Fruit fly (Drosophila melanogaster) whole organism, embryonic: Measurements from ENCODE around the gene MRP.

Experiments used
- Ada2b ChIP-seq: fragments of 200-800 bp; sonication (Bioruptor generic); IDR thresholded peaks from 2 replicates; pipeline ENCODE4 v1.3.6; 2022; ENCODE audit warnings: missing biosample characterization, missing genetic modification characterization
- Antp ChIP-seq: fragments of 200-800 bp; sonication (Bioruptor generic); optimal IDR thresholded peaks from 3 replicates; lab custom pipeline; 2016; ENCODE audit warnings: missing biosample characterization, missing genetic modification characterization
- Atf3 ChIP-seq: fragments of 200-800 bp; sonication (Bioruptor generic); optimal IDR thresholded peaks from 3 replicates; lab custom pipeline; 2016; ENCODE audit warnings: missing biosample characterization, missing genetic modification characterization
- B-H1 ChIP-seq: fragments of 200-800 bp; sonication (Bioruptor generic); IDR thresholded peaks from 3 replicates; pipeline ENCODE4 v1.3.6; 2022; ENCODE audit warnings: missing biosample characterization, missing genetic modification characterization
- B-H2 ChIP-seq: fragments of 200-800 bp; sonication (Bioruptor generic); optimal IDR thresholded peaks from 2 replicates; lab custom pipeline; 2018; ENCODE audit warnings: missing biosample characterization, mild to moderate bottlenecking, missing genetic modification characterization
- C15 ChIP-seq: fragments of 200-800 bp; sonication (Bioruptor generic); IDR thresholded peaks from 3 replicates; pipeline ENCODE4 v1.3.6; 2022; ENCODE audit warnings: missing biosample characterization, missing genetic modification characterization
- CG10147 ChIP-seq: fragments of 200-800 bp; sonication (Bioruptor generic); optimal IDR thresholded peaks from 2 replicates; lab custom pipeline; 2019; ENCODE audit warnings: missing biosample characterization, mild to moderate bottlenecking, missing genetic modification characterization, moderate library complexity
- CG1024 ChIP-seq: fragments of 200-800 bp; sonication (Bioruptor generic); IDR thresholded peaks from 2 replicates; pipeline ENCODE4 v1.3.6; 2022; ENCODE audit warnings: missing biosample characterization, missing genetic modification characterization
- CG11456 ChIP-seq: fragments of 200-800 bp; sonication (Bioruptor generic); IDR thresholded peaks from 3 replicates; pipeline ENCODE4 v1.3.6; 2022; ENCODE audit warnings: missing biosample characterization, missing genetic modification characterization
- CG12236 ChIP-seq: fragments of 200-800 bp; sonication (Bioruptor generic); optimal IDR thresholded peaks from 2 replicates; lab custom pipeline; 2016; ENCODE audit warnings: missing biosample characterization, missing genetic modification characterization
- CG12391 ChIP-seq: fragments of 200-800 bp; sonication (Bioruptor generic); optimal IDR thresholded peaks from 3 replicates; lab custom pipeline; 2018; ENCODE audit warnings: missing biosample characterization, mild to moderate bottlenecking, missing genetic modification characterization, moderate library complexity
- CG13424 ChIP-seq: fragments of 200-800 bp; sonication (Bioruptor generic); optimal IDR thresholded peaks from 2 replicates; lab custom pipeline; 2019; ENCODE audit warnings: missing biosample characterization, mild to moderate bottlenecking, missing genetic modification characterization, moderate library complexity
- CG15073 ChIP-seq: fragments of 200-800 bp; sonication (Bioruptor generic); optimal IDR thresholded peaks from 2 replicates; lab custom pipeline; 2016; ENCODE audit warnings: missing biosample characterization, missing genetic modification characterization
- CG1602 ChIP-seq: fragments of 200-800 bp; sonication (Bioruptor generic); optimal IDR thresholded peaks from 3 replicates; lab custom pipeline; 2016; ENCODE audit warnings: missing biosample characterization, missing genetic modification characterization
- CG16813 ChIP-seq: fragments of 200-800 bp; sonication (Bioruptor generic); IDR thresholded peaks from 3 replicates; pipeline ENCODE4 v1.3.6; 2022; ENCODE audit warnings: missing biosample characterization, missing genetic modification characterization; ENCODE audit not compliant: partially characterized antibody
- CG17912 ChIP-seq: fragments of 200-800 bp; sonication (Bioruptor generic); optimal IDR thresholded peaks from 2 replicates; lab custom pipeline; 2018; ENCODE audit warnings: missing biosample characterization, mild to moderate bottlenecking, missing genetic modification characterization
- CG18619 ChIP-seq: fragments of 200-800 bp; sonication (Bioruptor generic); optimal IDR thresholded peaks from 3 replicates; lab custom pipeline; 2017; ENCODE audit warnings: missing biosample characterization, mild to moderate bottlenecking, missing genetic modification characterization
- CG3726 ChIP-seq: fragments of 200-800 bp; sonication (Bioruptor generic); IDR thresholded peaks from 3 replicates; pipeline ENCODE4, ENCODE4 v1.3.6; 2022; ENCODE audit warnings: missing biosample characterization, missing genetic modification characterization
- CG5180 ChIP-seq: fragments of 200-800 bp; sonication (Bioruptor generic); optimal IDR thresholded peaks from 3 replicates; lab custom pipeline; 2017; ENCODE audit warnings: missing biosample characterization, missing genetic modification characterization, mild to moderate bottlenecking, moderate library complexity, missing genetic modification reagents
- CG6765 ChIP-seq: fragments of 200-800 bp; sonication (Bioruptor generic); optimal IDR thresholded peaks from 3 replicates; lab custom pipeline; 2017; ENCODE audit warnings: missing biosample characterization, mild to moderate bottlenecking, missing genetic modification characterization
- CG8765 ChIP-seq: fragments of 200-800 bp; sonication (Bioruptor generic); IDR thresholded peaks from 2 replicates; pipeline ENCODE4 v1.3.6; 2022; ENCODE audit warnings: missing biosample characterization, missing genetic modification characterization
- CG9727 ChIP-seq: fragments of 200-800 bp; sonication (Bioruptor generic); optimal IDR thresholded peaks from 3 replicates; lab custom pipeline; 2017; ENCODE audit warnings: missing biosample characterization, mild to moderate bottlenecking, missing genetic modification characterization
- Deaf1 ChIP-seq: fragments of 200-800 bp; optimal IDR thresholded peaks from 3 replicates; lab custom pipeline; 2019; ENCODE audit warnings: missing biosample characterization, mild to moderate bottlenecking, missing genetic modification characterization, moderate library complexity
- E2f2 ChIP-seq: fragments of 200-800 bp; sonication (Bioruptor generic); IDR thresholded peaks from 2 replicates; pipeline ENCODE4 v1.3.6; 2022; ENCODE audit warnings: missing biosample characterization, missing genetic modification characterization
- ERR ChIP-seq: fragments of 200-800 bp; sonication (Bioruptor generic); optimal IDR thresholded peaks from 2 replicates; lab custom pipeline; 2016; ENCODE audit warnings: missing biosample characterization, missing genetic modification characterization
- Elba2 ChIP-seq: fragments of 200-800 bp; sonication (Bioruptor generic); optimal IDR thresholded peaks from 3 replicates; lab custom pipeline; 2016; ENCODE audit warnings: missing biosample characterization, missing genetic modification characterization
- Mrtf ChIP-seq: fragments of 200-800 bp; sonication (Bioruptor generic); IDR thresholded peaks from 3 replicates; pipeline ENCODE4 v1.3.6; 2022; ENCODE audit warnings: missing biosample characterization, missing genetic modification characterization
- NC2β ChIP-seq: fragments of 200-800 bp; sonication (Bioruptor generic); optimal IDR thresholded peaks from 2 replicates; lab custom pipeline; 2016; ENCODE audit warnings: missing biosample characterization, missing genetic modification characterization
- Nf-YB ChIP-seq: fragments of 200-800 bp; sonication (Bioruptor generic); optimal IDR thresholded peaks from 3 replicates; lab custom pipeline; 2019; ENCODE audit warnings: missing biosample characterization, mild to moderate bottlenecking, missing genetic modification characterization, moderate library complexity
- Ptx1 ChIP-seq: fragments of 200-800 bp; sonication (Bioruptor generic); IDR thresholded peaks from 2 replicates; pipeline ENCODE4 v1.3.6; 2022; ENCODE audit warnings: missing biosample characterization, missing genetic modification characterization
- Rfx ChIP-seq: fragments of 200-800 bp; sonication (Bioruptor generic); IDR thresholded peaks from 2 replicates; pipeline ENCODE4 v1.3.6; 2022; ENCODE audit warnings: missing biosample characterization, missing genetic modification characterization
- Rx ChIP-seq: fragments of 200-800 bp; sonication (Bioruptor generic); IDR thresholded peaks from 2 replicates; pipeline ENCODE4 v1.3.6; 2022; ENCODE audit warnings: missing biosample characterization, missing genetic modification characterization
- Six4 ChIP-seq: fragments of 200-800 bp; sonication (Bioruptor generic); optimal IDR thresholded peaks from 2 replicates; lab custom pipeline; 2016; ENCODE audit warnings: missing biosample characterization, missing genetic modification characterization
- Sox100B ChIP-seq: fragments of 200-800 bp; sonication (Bioruptor generic); optimal IDR thresholded peaks from 3 replicates; lab custom pipeline; 2018; ENCODE audit warnings: missing biosample characterization, mild to moderate bottlenecking, missing genetic modification characterization
- Spps ChIP-seq: fragments of 200-800 bp; sonication (Bioruptor generic); optimal IDR thresholded peaks from 2 replicates; lab custom pipeline; 2018; ENCODE audit warnings: missing biosample characterization, mild to moderate bottlenecking, missing genetic modification characterization
- btn ChIP-seq: fragments of 200-800 bp; sonication (Bioruptor generic); optimal IDR thresholded peaks from 2 replicates; lab custom pipeline; 2016; ENCODE audit warnings: missing biosample characterization, missing genetic modification characterization
- caup ChIP-seq: fragments of 200-800 bp; sonication (Bioruptor generic); optimal IDR thresholded peaks from 3 replicates; lab custom pipeline; 2017; ENCODE audit warnings: missing biosample characterization, mild to moderate bottlenecking, missing genetic modification characterization, moderate library complexity; ENCODE audit not compliant: severe bottlenecking
- emc ChIP-seq: fragments of 200-800 bp; sonication (Bioruptor generic); optimal IDR thresholded peaks from 2 replicates; lab custom pipeline; 2016; ENCODE audit warnings: missing biosample characterization, missing genetic modification characterization
- eyg ChIP-seq: fragments of 200-800 bp; sonication (Bioruptor generic); optimal IDR thresholded peaks from 3 replicates; lab custom pipeline; 2016; ENCODE audit warnings: missing biosample characterization, missing genetic modification characterization
- gsb-n ChIP-seq: fragments of 200-800 bp; sonication (Bioruptor generic); optimal IDR thresholded peaks from 3 replicates; lab custom pipeline; 2018; ENCODE audit warnings: missing biosample characterization, mild to moderate bottlenecking, missing genetic modification characterization
- kni ChIP-seq: fragments of 200-800 bp; sonication (Bioruptor generic); optimal IDR thresholded peaks from 3 replicates; lab custom pipeline; 2017; ENCODE audit warnings: mild to moderate bottlenecking, missing biosample characterization, missing genetic modification reagents, missing genetic modification characterization
- org-1 ChIP-seq: fragments of 200-800 bp; sonication (Bioruptor generic); optimal IDR thresholded peaks from 2 replicates; lab custom pipeline; 2017; ENCODE audit warnings: missing biosample characterization, missing genetic modification characterization
- pita ChIP-seq: fragments of 200-800 bp; sonication (Bioruptor generic); optimal IDR thresholded peaks from 2 replicates; lab custom pipeline; 2017; ENCODE audit warnings: missing biosample characterization, mild to moderate bottlenecking, missing genetic modification characterization
- prd ChIP-seq, 3 experiments: fragments of >200 bp in 2 of 3; fragments of 200-800 bp in 1 of 3; sonication (Bioruptor generic) in 1 of 3; optimal IDR thresholded peaks in 2 of 3; IDR thresholded peaks in 1 of 3; 2 replicates in 2 of 3; 3 replicates in 1 of 3; pipeline versions ENCODE4 v1.3.6 to Lab custom; 2017 to 2022; ENCODE audit warnings: missing biosample characterization in 1 of 3, missing genetic modification characterization in 1 of 3
- pros ChIP-seq: fragments of 200-800 bp; sonication (Bioruptor generic); optimal IDR thresholded peaks from 3 replicates; lab custom pipeline; 2019; ENCODE audit warnings: missing biosample characterization, mild to moderate bottlenecking, missing genetic modification characterization, moderate library complexity
- rib ChIP-seq: fragments of 200-800 bp; sonication (Bioruptor generic); IDR thresholded peaks from 2 replicates; pipeline ENCODE4 v1.3.6; 2022; ENCODE audit warnings: missing biosample characterization, missing genetic modification characterization
- sima ChIP-seq: fragments of 200-800 bp; sonication (Bioruptor generic); optimal IDR thresholded peaks from 2 replicates; lab custom pipeline; 2016; ENCODE audit warnings: missing biosample characterization, missing genetic modification characterization
- ssp ChIP-seq: fragments of 200-800 bp; sonication (Bioruptor generic); IDR thresholded peaks from 2 replicates; pipeline ENCODE4 v1.3.6; 2022; ENCODE audit warnings: missing biosample characterization, missing genetic modification characterization
- vnd ChIP-seq: fragments of 200-800 bp; sonication (Bioruptor generic); IDR thresholded peaks from 3 replicates; pipeline ENCODE4 v1.3.6; 2022; ENCODE audit warnings: missing biosample characterization, missing genetic modification characterization; ENCODE audit not compliant: partially characterized antibody
- vvl ChIP-seq: fragments of 200-800 bp; sonication (Bioruptor generic); IDR thresholded peaks from 2 replicates; pipeline ENCODE4 v1.3.6; 2022; ENCODE audit warnings: missing biosample characterization, missing genetic modification characterization
- wdn ChIP-seq: fragments of 200-800 bp; sonication (Bioruptor generic); IDR thresholded peaks from 2 replicates; pipeline ENCODE4 v1.3.6; 2022; ENCODE audit warnings: missing biosample characterization, missing genetic modification characterization

MRP gene

DNA sequence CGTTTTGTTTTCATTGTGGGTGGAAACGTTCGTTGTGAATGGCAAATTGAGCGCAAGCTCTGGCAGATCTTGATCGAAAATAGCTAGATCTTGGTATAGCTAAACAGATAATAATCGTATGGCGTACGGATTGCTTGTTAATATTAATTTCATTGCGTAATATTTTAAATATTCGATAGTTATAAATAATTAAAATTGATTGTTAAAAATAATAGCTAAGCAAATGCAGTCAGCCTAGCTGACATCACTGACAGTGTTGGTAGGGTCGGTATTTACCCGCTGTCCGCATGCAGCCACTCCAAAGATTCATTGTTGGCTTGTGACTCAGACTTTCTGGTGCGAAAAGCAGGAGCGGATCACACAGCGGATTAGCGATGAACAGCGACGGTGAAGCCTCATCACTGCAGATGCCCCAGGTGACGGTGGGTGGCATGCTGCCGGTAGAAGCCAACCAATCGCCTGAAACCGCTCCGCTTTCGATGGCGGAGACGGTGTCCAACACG, 14.4 kb upstream of the MRP start, which contains the start of the genes CG5776 and spict (continued):
- no peak for TF ChIP-seq CG12236
- no peak for TF ChIP-seq sima (GFP tag; lab: Kevin White, UChicago)
- peak; percentile 64 for TF ChIP-seq ssp (GFP tag; lab: Robert Waterston, UW)
- no peak for TF ChIP-seq Six4 (GFP tag; lab: Kevin White, UChicago)
- peak; percentile 18 for TF ChIP-seq kni (GFP tag; lab: Kevin White, UChicago)
- TF ChIP-seq Elba2 (GFP tag; lab: Kevin White, UChicago) = no peak
- TF ChIP-seq vvl (GFP tag; lab: Robert Waterston, UW) = peak; percentile 85
- no peak for TF ChIP-seq Atf3 (GFP tag; lab: Kevin White, UChicago)
- 0 out of 3 replicates have a peak, but pooled peaks have one; percentile 32 for TF ChIP-seq C15 (GFP tag; lab: Robert Waterston, UW)
- TF ChIP-seq Mrtf (GFP tag; lab: Robert Waterston, UW) = peak; percentile 74; the same call in 2 of the 3 replicates
- no peak for TF ChIP-seq emc
- no peak for TF ChIP-seq CG17912 (GFP tag; lab: Kevin White, UChicago)
- peak; percentile 65 for TF ChIP-seq CG8765 (GFP tag; lab: Robert Waterston, UW)
- no peak for TF ChIP-seq Deaf1 (tag; lab: Kevin White, UChicago)
- TF ChIP-seq vnd (GFP tag; lab: Robert Waterston, UW) = no peak
- TF ChIP-seq CG3726 = no peak
- TF ChIP-seq prd (optimal IDR thresholded peaks at IDR 0.05; lab: Kevin White, UChicago) = no peak
- peak; percentile 90 for TF ChIP-seq prd (GFP tag; IDR thresholded peaks at IDR 0.05; lab: Robert Waterston, UW)
- no peak; the same call in none of the 2 replicates for TF ChIP-seq wdn
- peak; percentile 7 for TF ChIP-seq Antp (GFP tag; lab: Kevin White, UChicago)
- TF ChIP-seq org-1 = peak; percentile 47
- peak; percentile 57 for TF ChIP-seq CG1602 (GFP tag; lab: Kevin White, UChicago)
- TF ChIP-seq eyg (GFP tag; lab: Kevin White, UChicago) = no peak
- peak; percentile 69; the same call in 1 of the 2 replicates for TF ChIP-seq Rx
- TF ChIP-seq CG16813 (GFP tag; lab: Robert Waterston, UW) = no peak
- TF ChIP-seq pita (GFP tag; lab: Kevin White, UChicago) = no peak
- no peak for TF ChIP-seq ERR (GFP tag; lab: Kevin White, UChicago)
- peak; percentile 72 for TF ChIP-seq CG9727 (GFP tag; lab: Kevin White, UChicago)
- TF ChIP-seq B-H2 = peak; percentile 82
- peak; percentile 40 for TF ChIP-seq Spps (tag; lab: Kevin White, UChicago)
- no peak for TF ChIP-seq CG1024 (GFP tag; lab: Robert Waterston, UW)
- peak; percentile 79 for TF ChIP-seq E2f2 (GFP tag; lab: Robert Waterston, UW)
- peak; percentile 76 for TF ChIP-seq CG18619
- TF ChIP-seq CG10147 = peak; percentile 45
- no peak for TF ChIP-seq CG15073 (GFP tag; lab: Kevin White, UChicago)
- TF ChIP-seq CG6765 (GFP tag; lab: Kevin White, UChicago) = no peak
- peak; percentile 86 for TF ChIP-seq CG13424 (tag; lab: Kevin White, UChicago)
- TF ChIP-seq Sox100B = no peak
- TF ChIP-seq B-H1 (GFP tag; lab: Robert Waterston, UW) = peak; percentile 56; the same call in 2 of the 3 replicates
- peak; percentile 89 for TF ChIP-seq Ptx1 (GFP tag; lab: Robert Waterston, UW)
- TF ChIP-seq pros (GFP tag; lab: Kevin White, UChicago) = no peak
- peak; percentile 92 for TF ChIP-seq CG12391 (tag; lab: Kevin White, UChicago)
- peak; percentile 83 for TF ChIP-seq CG11456
- no peak for TF ChIP-seq NC2β (GFP tag; lab: Kevin White, UChicago)
- TF ChIP-seq caup (GFP tag; lab: Kevin White, UChicago) = peak; percentile 32
- TF ChIP-seq Nf-YB = peak; percentile 56
- no peak for TF ChIP-seq gsb-n
- peak; percentile 75 for TF ChIP-seq rib (GFP tag; lab: Robert Waterston, UW)
- no peak for TF ChIP-seq btn (GFP tag; lab: Kevin White, UChicago)
- peak; percentile 81 for TF ChIP-seq Ada2b
- peak; percentile 92 for TF ChIP-seq Rfx (GFP tag; lab: Robert Waterston, UW)
- no peak for TF ChIP-seq CG5180 (GFP tag; lab: Kevin White, UChicago)
